Fruit fly (Drosophila melanogaster) whole organism, adult: ENCODE data around the gene slow.

Source experiments
- CG11617 ChIP-seq: fragments of 200-800 bp; sonication (Bioruptor generic); optimal IDR thresholded peaks from 2 replicates; lab custom pipeline; 2017; ENCODE audit warnings: mild to moderate bottlenecking, missing biosample characterization, missing genetic modification reagents, missing genetic modification characterization
- CG12768 ChIP-seq: fragments of 200-800 bp; sonication (Bioruptor generic); optimal IDR thresholded peaks from 2 replicates; lab custom pipeline; 2017; ENCODE audit warnings: missing biosample characterization, missing genetic modification characterization, mild to moderate bottlenecking, moderate library complexity, missing genetic modification reagents
- CG14711 ChIP-seq: fragments of 200-800 bp; sonication (Bioruptor generic); optimal IDR thresholded peaks from 2 replicates; lab custom pipeline; 2018; ENCODE audit warnings: missing biosample characterization, mild to moderate bottlenecking, missing genetic modification characterization, moderate library complexity
- CG1620 ChIP-seq: fragments of 200-800 bp; sonication (Bioruptor generic); optimal IDR thresholded peaks from 2 replicates; lab custom pipeline; 2016; ENCODE audit warnings: missing biosample characterization, missing genetic modification characterization
- CG33017 ChIP-seq: fragments of 200-800 bp; sonication (Bioruptor generic); optimal IDR thresholded peaks from 2 replicates; lab custom pipeline; 2018; ENCODE audit warnings: missing biosample characterization, mild to moderate bottlenecking, missing genetic modification characterization, moderate library complexity
- CG5204 ChIP-seq: fragments of 200-800 bp; sonication (Bioruptor generic); optimal IDR thresholded peaks from 2 replicates; lab custom pipeline; 2016; ENCODE audit warnings: missing biosample characterization, missing genetic modification characterization
- CG7045 ChIP-seq: fragments of 200-800 bp; sonication (Bioruptor generic); optimal IDR thresholded peaks from 2 replicates; lab custom pipeline; 2017; ENCODE audit warnings: missing biosample characterization, mild to moderate bottlenecking, missing genetic modification characterization
- CG7101 ChIP-seq: fragments of 200-800 bp; sonication (Bioruptor generic); optimal IDR thresholded peaks from 2 replicates; lab custom pipeline; 2018; ENCODE audit warnings: missing biosample characterization, mild to moderate bottlenecking, missing genetic modification characterization, moderate library complexity
- Clk ChIP-seq: fragments of 200-800 bp; sonication (Bioruptor generic); optimal IDR thresholded peaks from 2 replicates; lab custom pipeline; 2017; ENCODE audit warnings: missing biosample characterization, missing genetic modification characterization
- Crg-1 ChIP-seq: fragments of 200-800 bp; sonication (Bioruptor generic); optimal IDR thresholded peaks from 2 replicates; lab custom pipeline; 2016; ENCODE audit warnings: missing biosample characterization, missing genetic modification characterization
- Hr96 ChIP-seq: fragments of 200-800 bp; sonication (Bioruptor generic); optimal IDR thresholded peaks from 2 replicates; lab custom pipeline; 2016; ENCODE audit warnings: missing biosample characterization, missing genetic modification characterization
- Mnt ChIP-seq: fragments of 200-800 bp; sonication (Bioruptor generic); optimal IDR thresholded peaks from 2 replicates; lab custom pipeline; 2016; ENCODE audit warnings: missing biosample characterization, mild to moderate bottlenecking, missing genetic modification characterization
- bab1 ChIP-seq: fragments of 200-800 bp; sonication (Bioruptor generic); optimal IDR thresholded peaks from 3 replicates; lab custom pipeline; 2019; ENCODE audit warnings: missing biosample characterization, mild to moderate bottlenecking, missing genetic modification characterization, moderate library complexity
- cic ChIP-seq: fragments of 200-800 bp; sonication (Bioruptor generic); optimal IDR thresholded peaks from 2 replicates; lab custom pipeline; 2017; ENCODE audit warnings: missing biosample characterization, mild to moderate bottlenecking, missing genetic modification characterization, moderate library complexity
- cnc ChIP-seq, 2 experiments: fragments of >200 bp; optimal IDR thresholded peaks; 2 replicates each; lab custom pipeline; 2017
- kay ChIP-seq: fragments of 200-800 bp; sonication (Bioruptor generic); peaks from one replicate; lab custom pipeline; 2016; ENCODE audit warnings: missing biosample characterization, missing genetic modification characterization, borderline replicate concordance
- ovo ChIP-seq: fragments of 200-800 bp; sonication (Bioruptor generic); optimal IDR thresholded peaks from 2 replicates; lab custom pipeline; 2016; ENCODE audit warnings: missing biosample characterization, missing genetic modification characterization
- pad ChIP-seq: fragments of 200-800 bp; sonication (Bioruptor generic); optimal IDR thresholded peaks from 3 replicates; lab custom pipeline; 2017; ENCODE audit warnings: missing biosample characterization, missing genetic modification characterization, mild to moderate bottlenecking, moderate library complexity, missing genetic modification reagents
- tj ChIP-seq: fragments of 200-800 bp; sonication (Bioruptor generic); optimal IDR thresholded peaks from 3 replicates; lab custom pipeline; 2017; ENCODE audit warnings: missing biosample characterization, mild to moderate bottlenecking, missing genetic modification characterization, moderate library complexity
- toe ChIP-seq: fragments of 200-800 bp; sonication (Bioruptor generic); optimal IDR thresholded peaks from 2 replicates; lab custom pipeline; 2016; ENCODE audit warnings: missing biosample characterization, missing genetic modification characterization

slow gene

dm6 chr3L:4428918-4429546, 44.8 kb downstream of the slow start, which contains the start of gene nAChRbeta1:
Gene nAChRbeta1 (plus strand): TSS chr3L:4429349.
- peak; percentile 80 for TF ChIP-seq CG14711
- TF ChIP-seq cic (GFP tag; lab: Kevin White, UChicago), result no peak
- TF ChIP-seq Crg-1 (GFP tag; lab: Kevin White, UChicago), result no peak
- no peak for TF ChIP-seq Clk (GFP tag; lab: Kevin White, UChicago)

- TF ChIP-seq Mnt (GFP tag; lab: Kevin White, UChicago) (no peak), CG5204 (GFP tag; lab: Kevin White, UChicago) (no peak), cnc (optimal IDR thresholded peaks at IDR 0.05; lab: Kevin White, UChicago) (no peak)
These were observed 46.1 kb downstream of the slow start for dm6 chr3L:4430331-4430730.

- TF ChIP-seq cic (GFP tag; lab: Kevin White, UChicago), result no peak
These were observed 47.0 kb downstream of the slow start for dm6 chr3L:4431111-4431730.

dm6 chr3L:4436421-4436820, 52.2 kb downstream of the slow start, which contains the start of gene CG15021:
Gene CG15021 (plus strand): TSS chr3L:4436721.
- TF ChIP-seq tj (GFP tag; lab: Kevin White, UChicago), result no peak
- TF ChIP-seq CG14711, result no peak
- TF ChIP-seq CG11617 (GFP tag; lab: Kevin White, UChicago), result no peak
- no peak for TF ChIP-seq CG12768 (GFP tag; lab: Kevin White, UChicago)
- no peak for TF ChIP-seq cnc (optimal IDR thresholded peaks at IDR 0.05; lab: Kevin White, UChicago)
- no peak for TF ChIP-seq pad (GFP tag; lab: Kevin White, UChicago)
- TF ChIP-seq Hr96 (GFP tag; lab: Kevin White, UChicago), result no peak
- no peak for TF ChIP-seq CG33017
- TF ChIP-seq toe (GFP tag; lab: Kevin White, UChicago), result no peak
- TF ChIP-seq CG7045 (GFP tag; lab: Kevin White, UChicago), result no peak
- TF ChIP-seq cic (GFP tag; lab: Kevin White, UChicago), result no peak
- TF ChIP-seq Mnt (GFP tag; lab: Kevin White, UChicago), result no peak
- no peak for TF ChIP-seq bab1
- no peak for TF ChIP-seq CG7101
- TF ChIP-seq ovo (GFP tag; lab: Kevin White, UChicago), result no peak
- TF ChIP-seq CG1620 (GFP tag; lab: Kevin White, UChicago), result no peak

dm6 chr3L:4440153-4440552, 55.9 kb downstream of the slow start:
- TF ChIP-seq Mnt (GFP tag; lab: Kevin White, UChicago) (no peak), cic (GFP tag; lab: Kevin White, UChicago) (no peak), CG33017 (no peak), Clk (GFP tag; lab: Kevin White, UChicago) (no peak), tj (GFP tag; lab: Kevin White, UChicago) (no peak), ovo (GFP tag; lab: Kevin White, UChicago) (no peak), CG5204 (GFP tag; lab: Kevin White, UChicago) (no peak), Hr96 (GFP tag; lab: Kevin White, UChicago) (no peak), kay (GFP tag; lab: Kevin White, UChicago) (no peak)

- TF ChIP-seq CG12768 (GFP tag; lab: Kevin White, UChicago), result no peak
- TF ChIP-seq tj (GFP tag; lab: Kevin White, UChicago), result no peak
- no peak for TF ChIP-seq bab1
- no peak for TF ChIP-seq cic (GFP tag; lab: Kevin White, UChicago)
- no peak for TF ChIP-seq CG11617 (GFP tag; lab: Kevin White, UChicago)
- no peak for TF ChIP-seq pad (GFP tag; lab: Kevin White, UChicago)
- TF ChIP-seq Hr96 (GFP tag; lab: Kevin White, UChicago), result no peak
- no peak for TF ChIP-seq CG7101
- TF ChIP-seq kay (GFP tag; lab: Kevin White, UChicago), result no peak
- no peak for TF ChIP-seq cnc (optimal IDR thresholded peaks at IDR 0.05; lab: Kevin White, UChicago)
- TF ChIP-seq toe (GFP tag; lab: Kevin White, UChicago), result no peak
- no peak for TF ChIP-seq CG1620 (GFP tag; lab: Kevin White, UChicago)
- no peak for TF ChIP-seq CG5204 (GFP tag; lab: Kevin White, UChicago)
- TF ChIP-seq Crg-1 (GFP tag; lab: Kevin White, UChicago), result no peak
These were observed 57.9 kb downstream of the slow start for dm6 chr3L:4442168-4442567.

- TF ChIP-seq CG12768 (GFP tag; lab: Kevin White, UChicago) (no peak), kay (GFP tag; lab: Kevin White, UChicago) (peak; percentile 27)
These were observed 61.6 kb downstream of the slow start for dm6 chr3L:4445824-4446223.
